Worm (Caenorhabditis elegans) whole organism, L2 larva: ENCODE data around the gene hizr-1.

ENCODE experiments used
- C34F6.9 ChIP-seq: fragments of 150-350 bp; optimal IDR thresholded peaks from 2 replicates; lab custom pipeline; 2014; ENCODE audit warnings: missing biosample characterization, missing genetic modification characterization
- F13H6.1 ChIP-seq: sonication (generic microtip); optimal IDR thresholded peaks from 2 replicates; lab custom pipeline; 2016; ENCODE audit warnings: missing genetic modification characterization, missing compliant biosample characterization
- Y55F3AM.14 ChIP-seq: fragments of 200-800 bp; sonication (Bioruptor generic); optimal IDR thresholded peaks from 2 replicates; lab custom pipeline; 2018; ENCODE audit warnings: mild to moderate bottlenecking, missing genetic modification characterization, missing compliant biosample characterization
- ZK546.5 ChIP-seq: sonication (generic microtip); optimal IDR thresholded peaks from 2 replicates; lab custom pipeline; 2017; ENCODE audit warnings: missing biosample characterization, missing genetic modification characterization
- alr-1 ChIP-seq: fragments of 150-350 bp; optimal IDR thresholded peaks from 2 replicates; lab custom pipeline; 2014; ENCODE audit warnings: missing biosample characterization, missing genetic modification characterization
- aly-2 ChIP-seq: fragments of 150-350 bp; optimal IDR thresholded peaks from 2 replicates; lab custom pipeline; 2014; ENCODE audit warnings: missing biosample characterization, missing genetic modification characterization
- ama-1 ChIP-seq: fragments of 150-350 bp; optimal IDR thresholded peaks from 2 replicates; lab custom pipeline; 2018; ENCODE audit warnings: inconsistent platforms
- ceh-16 ChIP-seq: fragments of 150-350 bp; optimal IDR thresholded peaks from 2 replicates; lab custom pipeline; 2014; ENCODE audit warnings: missing biosample characterization, missing genetic modification characterization
- ceh-82 ChIP-seq: fragments of 150-350 bp; optimal IDR thresholded peaks from 2 replicates; lab custom pipeline; 2014; ENCODE audit warnings: missing biosample characterization, missing genetic modification characterization
- crh-2 ChIP-seq: sonication (generic microtip); optimal IDR thresholded peaks from 2 replicates; lab custom pipeline; 2017; ENCODE audit warnings: missing biosample characterization, missing genetic modification characterization
- dmd-4 ChIP-seq: sonication (generic microtip); optimal IDR thresholded peaks from 2 replicates; lab custom pipeline; 2017; ENCODE audit warnings: missing biosample characterization, missing genetic modification characterization
- egl-27 ChIP-seq: sonication (generic microtip); optimal IDR thresholded peaks from 3 replicates; lab custom pipeline; 2017; ENCODE audit warnings: missing biosample characterization, missing genetic modification reagents, missing genetic modification characterization
- elt-1 ChIP-seq: fragments of 150-350 bp; optimal IDR thresholded peaks from 2 replicates; lab custom pipeline; 2014; ENCODE audit warnings: missing biosample characterization, missing genetic modification characterization
- fos-1 ChIP-seq: fragments of 150-350 bp; optimal IDR thresholded peaks from 2 replicates; lab custom pipeline; 2014; ENCODE audit warnings: missing biosample characterization, missing genetic modification characterization
- lin-11 ChIP-seq: fragments of 150-350 bp; sonication (generic microtip); optimal IDR thresholded peaks from 2 replicates; lab custom pipeline; 2014; ENCODE audit warnings: missing biosample characterization, missing genetic modification characterization, inconsistent platforms, mixed read lengths
- lsy-2 ChIP-seq, 2 experiments: fragments of 150-350 bp in 1 of 2; sonication (generic microtip) in 1 of 2; optimal IDR thresholded peaks; 2 replicates each; lab custom pipeline; 2014 to 2017; ENCODE audit warnings: missing biosample characterization in 2 of 2, missing genetic modification characterization in 2 of 2
- mab-5 ChIP-seq: fragments of 150-350 bp; optimal IDR thresholded peaks from 2 replicates; lab custom pipeline; 2014; ENCODE audit warnings: missing biosample characterization, missing genetic modification characterization
- mbf-1 ChIP-seq: sonication (generic microtip); optimal IDR thresholded peaks from 2 replicates; lab custom pipeline; 2017; ENCODE audit warnings: missing biosample characterization, missing genetic modification characterization
- mdl-1 ChIP-seq, 2 experiments: fragments of 150-350 bp in 1 of 2; sonication (generic microtip) in 1 of 2; optimal IDR thresholded peaks; 2 replicates each; lab custom pipeline; 2017; ENCODE audit warnings: missing biosample characterization in 2 of 2, missing genetic modification characterization in 2 of 2
- nhr-10 ChIP-seq: sonication (generic microtip); optimal IDR thresholded peaks from 2 replicates; lab custom pipeline; 2017; ENCODE audit warnings: missing biosample characterization, missing genetic modification characterization
- nhr-11 ChIP-seq: fragments of 150-350 bp; optimal IDR thresholded peaks from 2 replicates; lab custom pipeline; 2014; ENCODE audit warnings: missing biosample characterization, missing genetic modification characterization
- nhr-12 ChIP-seq: fragments of 150-350 bp; optimal IDR thresholded peaks from 2 replicates; lab custom pipeline; 2014; ENCODE audit warnings: missing biosample characterization, missing genetic modification characterization
- nhr-129 ChIP-seq: fragments of 150-350 bp; optimal IDR thresholded peaks from 2 replicates; lab custom pipeline; 2014; ENCODE audit warnings: missing biosample characterization, missing genetic modification characterization
- nhr-21 ChIP-seq: fragments of 150-350 bp; optimal IDR thresholded peaks from 2 replicates; lab custom pipeline; 2014; ENCODE audit warnings: missing biosample characterization, missing genetic modification characterization
- nhr-23 ChIP-seq: fragments of 150-350 bp; optimal IDR thresholded peaks from 2 replicates; lab custom pipeline; 2014; ENCODE audit warnings: missing biosample characterization, missing genetic modification reagents, missing genetic modification characterization
- nhr-77 ChIP-seq: fragments of 150-350 bp; optimal IDR thresholded peaks from 2 replicates; lab custom pipeline; 2014; ENCODE audit warnings: missing biosample characterization, missing genetic modification characterization
- peb-1 ChIP-seq: fragments of 150-350 bp; optimal IDR thresholded peaks from 2 replicates; lab custom pipeline; 2014; ENCODE audit warnings: missing biosample characterization, missing genetic modification characterization
- sma-3 ChIP-seq: sonication (generic microtip); optimal IDR thresholded peaks from 2 replicates; lab custom pipeline; 2016; ENCODE audit warnings: missing genetic modification reagents, missing genetic modification characterization, missing compliant biosample characterization
- sma-9 ChIP-seq, 2 experiments: fragments of 150-350 bp in 1 of 2; sonication (generic microtip) in 1 of 2; optimal IDR thresholded peaks; 2 replicates each; lab custom pipeline; 2014 to 2016; ENCODE audit warnings: missing genetic modification characterization in 2 of 2, mild to moderate bottlenecking in 1 of 2, missing biosample characterization in 1 of 2, missing compliant biosample characterization in 1 of 2, missing genetic modification reagents in 1 of 2, moderate library complexity in 1 of 2
- snpc-4 ChIP-seq: fragments of 150-350 bp; optimal IDR thresholded peaks from 2 replicates; lab custom pipeline; 2014; ENCODE audit warnings: missing biosample characterization, missing genetic modification characterization
- unc-39 ChIP-seq: fragments of 150-350 bp; optimal IDR thresholded peaks from 2 replicates; lab custom pipeline; 2014; ENCODE audit warnings: missing biosample characterization, missing genetic modification characterization
- unc-62 ChIP-seq: fragments of 150-350 bp; optimal IDR thresholded peaks from 2 replicates; lab custom pipeline; 2014; ENCODE audit warnings: missing biosample characterization, missing genetic modification reagents, missing genetic modification characterization
- zag-1 ChIP-seq: fragments of 150-350 bp; optimal IDR thresholded peaks from 2 replicates; lab custom pipeline; 2014; ENCODE audit warnings: missing biosample characterization, missing genetic modification characterization
- ztf-11 ChIP-seq: sonication (generic microtip); optimal IDR thresholded peaks from 2 replicates; lab custom pipeline; 2017; ENCODE audit warnings: missing biosample characterization, missing genetic modification characterization
- ztf-4 ChIP-seq: fragments of 150-350 bp; optimal IDR thresholded peaks from 2 replicates; lab custom pipeline; 2014; ENCODE audit warnings: missing biosample characterization, missing genetic modification characterization

The hizr-1 gene

DNA sequence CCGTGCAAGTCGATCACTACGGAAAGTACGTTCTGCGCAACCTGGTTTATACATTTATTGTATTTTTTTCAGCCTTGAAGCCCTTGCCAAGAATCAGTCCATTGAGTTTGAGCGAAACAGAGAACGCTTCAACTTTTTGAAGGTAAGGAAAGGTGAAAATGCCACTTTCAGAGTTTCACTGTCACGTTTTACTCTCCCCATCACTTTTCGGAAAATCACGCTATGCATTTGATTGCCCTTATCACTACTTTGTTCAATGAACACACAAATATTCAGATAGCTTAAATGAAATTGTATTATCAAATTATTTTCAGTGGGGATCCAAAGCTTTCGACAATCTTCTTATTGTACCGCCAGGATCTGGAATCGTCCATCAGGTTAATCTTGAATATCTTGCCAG lies 22.4 kb downstream of the hizr-1 start:
- TF ChIP-seq crh-2 (tag; lab: Kevin White, UChicago) (peak; percentile 64), alr-1 (tag; lab: Kevin White, UChicago) (no peak), elt-1 (tag; lab: Kevin White, UChicago) (no peak)

DNA sequence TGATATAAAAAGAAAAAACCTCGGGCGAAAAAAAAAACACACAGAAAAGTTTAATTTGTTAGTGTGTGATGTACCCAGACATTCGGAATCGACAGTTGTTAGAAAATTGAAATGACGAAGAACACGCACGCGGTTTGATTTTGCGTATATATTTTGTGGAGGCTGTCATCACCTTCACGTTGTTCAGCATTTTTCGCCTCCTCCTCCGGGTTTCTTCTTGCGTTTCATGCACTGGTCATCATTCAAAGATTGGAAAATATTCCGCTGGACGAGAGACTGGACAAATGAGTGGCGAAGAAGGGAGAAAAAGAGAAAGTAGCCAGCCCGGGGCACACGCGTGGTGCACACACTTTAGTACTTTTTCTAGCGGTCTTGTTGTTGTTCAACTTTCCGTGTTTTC lies 26.8 kb downstream of the hizr-1 start:
- TF ChIP-seq crh-2 (tag; lab: Kevin White, UChicago), result no peak
- TF ChIP-seq ceh-82 (tag; lab: Kevin White, UChicago), result no peak
- no peak for TF ChIP-seq unc-39 (tag; lab: Kevin White, UChicago)
- no peak for TF ChIP-seq ZK546.5
- TF ChIP-seq nhr-21, result no peak
- no peak for TF ChIP-seq dmd-4
- no peak for TF ChIP-seq Y55F3AM.14 (GFP tag; lab: Kevin White, UChicago)
- no peak for TF ChIP-seq alr-1 (tag; lab: Kevin White, UChicago)
- no peak for TF ChIP-seq nhr-77 (tag; lab: Kevin White, UChicago)
- TF ChIP-seq nhr-23 (tag; lab: Kevin White, UChicago), result no peak
- TF ChIP-seq aly-2 (tag; lab: Kevin White, UChicago), result no peak
- no peak for TF ChIP-seq ztf-11 (tag; lab: Kevin White, UChicago)
- no peak for TF ChIP-seq egl-27 (tag; lab: Kevin White, UChicago)
- peak; percentile 8 for TF ChIP-seq F13H6.1
- no peak for TF ChIP-seq nhr-12 (tag; lab: Kevin White, UChicago)
- TF ChIP-seq peb-1 (tag; lab: Kevin White, UChicago), result no peak
- TF ChIP-seq ceh-16 (tag; lab: Kevin White, UChicago), result no peak
- peak; percentile 52 for TF ChIP-seq nhr-129 (tag; lab: Kevin White, UChicago)
- TF ChIP-seq fos-1, result peak; percentile 27
- no peak for TF ChIP-seq snpc-4
- TF ChIP-seq C34F6.9 (tag; lab: Kevin White, UChicago), result no peak
- TF ChIP-seq, all 48 proteins: peak for 3

DNA sequence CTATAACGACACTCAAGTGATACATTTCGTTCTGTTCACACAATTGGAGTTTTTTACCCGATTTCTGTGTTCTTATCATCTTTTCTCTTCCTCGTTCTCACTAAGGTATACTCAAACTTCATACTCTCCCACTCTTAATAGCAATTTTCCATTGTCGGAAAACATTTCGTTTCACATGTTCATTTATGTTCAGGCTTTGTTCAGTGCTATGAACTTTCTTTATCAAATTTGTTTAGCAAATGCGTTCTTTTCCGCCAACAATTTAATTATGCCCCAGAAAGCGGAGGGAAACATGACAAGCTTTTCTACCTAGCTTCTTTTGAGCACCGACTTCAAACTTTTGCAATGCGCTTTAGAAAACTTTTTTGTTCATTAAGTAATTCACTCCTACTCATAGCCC lies 27.4 kb downstream of the hizr-1 start:
- TF ChIP-seq nhr-10 (no peak), sma-9 (GFP tag; optimal IDR thresholded peaks at IDR 0.05; lab: Kevin White, UChicago) (peak; percentile 9), sma-9 (tag; optimal IDR thresholded peaks at IDR 0.05; lab: Kevin White, UChicago) (no peak)

DNA sequence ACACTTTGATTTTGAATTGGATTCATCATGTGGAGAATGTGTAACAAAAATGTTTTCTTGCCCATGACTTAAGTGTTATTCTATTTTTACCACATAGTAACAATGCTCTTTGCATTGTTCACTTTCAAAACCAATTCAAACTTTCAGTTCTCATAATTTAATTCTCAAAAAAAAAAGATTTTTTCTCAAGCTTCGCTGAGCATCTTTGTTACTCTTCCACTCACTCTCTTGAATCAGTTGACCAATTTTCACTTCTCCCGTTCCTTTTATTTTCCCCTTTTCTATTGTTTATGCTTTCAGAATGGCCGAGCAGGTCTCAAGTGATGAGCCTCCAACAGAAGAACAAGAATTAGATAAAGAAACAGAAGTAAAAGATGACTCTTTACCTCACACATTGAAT lies 28.1 kb downstream of the hizr-1 start, which contains the start of gene oct-2:
Gene oct-2 (plus strand): TSS at position 301 of the 400 bp plus-strand sequence.
- TF ChIP-seq ama-1 (lab: Kevin White, UChicago) (no peak), snpc-4 (no peak), ceh-82 (tag; lab: Kevin White, UChicago) (no peak), lin-11 (no peak), mab-5 (no peak), sma-3 (GFP tag; lab: Kevin White, UChicago) (no peak), alr-1 (tag; lab: Kevin White, UChicago) (no peak), nhr-77 (tag; lab: Kevin White, UChicago) (no peak), unc-62 (GFP tag; lab: Kevin White, UChicago) (no peak), mbf-1 (tag; lab: Kevin White, UChicago) (no peak), lsy-2 (tag; optimal IDR thresholded peaks at IDR 0.05; lab: Kevin White, UChicago) (no peak), dmd-4 (no peak), mdl-1 (tag; optimal IDR thresholded peaks at IDR 0.05; lab: Kevin White, UChicago) (no peak), ztf-4 (tag; lab: Kevin White, UChicago) (no peak), unc-39 (tag; lab: Kevin White, UChicago) (no peak), aly-2 (tag; lab: Kevin White, UChicago) (no peak), nhr-23 (tag; lab: Kevin White, UChicago) (no peak), zag-1 (tag; lab: Kevin White, UChicago) (no peak), ztf-11 (tag; lab: Kevin White, UChicago) (no peak)

DNA sequence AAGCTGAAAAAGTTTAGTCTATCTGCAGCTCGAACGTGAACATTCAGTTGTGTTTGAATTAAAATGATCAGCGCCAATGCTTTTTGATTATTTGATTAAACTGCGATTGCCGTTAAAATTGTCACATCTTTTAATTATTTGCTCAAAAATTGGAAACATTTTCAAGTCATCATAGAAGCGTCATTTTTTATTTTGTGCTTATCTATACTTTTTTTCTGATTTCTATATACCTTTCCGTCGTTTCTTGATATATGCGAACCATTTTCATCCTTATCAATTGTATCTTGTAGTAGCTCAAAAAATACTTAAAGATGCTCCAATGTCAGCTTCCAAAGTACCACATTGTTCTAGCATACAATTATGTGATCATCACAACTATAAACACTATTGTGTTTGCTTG lies 33.2 kb downstream of the hizr-1 start:
- TF ChIP-seq nhr-10, result no peak
- peak; percentile 50 for TF ChIP-seq fos-1
- no peak for TF ChIP-seq nhr-11
- TF ChIP-seq ama-1 (lab: Kevin White, UChicago), result no peak
